Worm (Caenorhabditis elegans) whole organism, L4 larva: Measurements from ENCODE around the gene K03B4.4.
A peak's percentile ranks its signal among the peaks of the same experiment; 100 is the strongest.
"Not testable (repeated sequence)": the region's sequence is repeated elsewhere in the genome, so short reads cannot be mapped to it uniquely, and the experiment has no call there.

Experiments
- D1046.2 ChIP-seq: fragments of 200-800 bp; sonication (Bioruptor generic); IDR thresholded peaks from 2 replicates; pipeline ENCODE4 v1.3.6; 2022; ENCODE audit warnings: missing genetic modification characterization, missing compliant biosample characterization
- F26F4.8 ChIP-seq: fragments of 200-800 bp; sonication (Bioruptor generic); conservative IDR thresholded peaks from 2 replicates; pipeline ENCODE4 v1.3.6; 2022; ENCODE audit warnings: missing genetic modification characterization, missing compliant biosample characterization
- F44E2.7 ChIP-seq: fragments of 200-800 bp; sonication (Bioruptor generic); IDR thresholded peaks from 2 replicates; pipeline ENCODE4 v2.1.2; 2022; ENCODE audit warnings: missing genetic modification characterization, missing compliant biosample characterization
- T26A8.4 ChIP-seq: fragments of 200-800 bp; sonication (Bioruptor generic); IDR thresholded peaks from 2 replicates; pipeline ENCODE4 v1.3.6; 2022; ENCODE audit warnings: missing genetic modification characterization, missing compliant biosample characterization
- Y105C5A.15 ChIP-seq: fragments of 200-800 bp; sonication (Bioruptor generic); IDR thresholded peaks from 2 replicates; pipeline ENCODE4 v1.3.6; 2022; ENCODE audit warnings: missing genetic modification characterization, missing compliant biosample characterization
- Y48G9A.11 ChIP-seq: fragments of 200-800 bp; sonication (Bioruptor generic); IDR thresholded peaks from 2 replicates; pipeline ENCODE4 v1.3.6; 2022; ENCODE audit warnings: missing genetic modification reagents, missing genetic modification characterization, missing compliant biosample characterization
- Y75B8A.6 ChIP-seq: fragments of 200-800 bp; sonication (Bioruptor generic); IDR thresholded peaks from 2 replicates; pipeline ENCODE4 v1.3.6; 2022; ENCODE audit warnings: missing genetic modification reagents, missing genetic modification characterization, missing compliant biosample characterization
- ZK337.2 ChIP-seq: fragments of 200-800 bp; sonication (Bioruptor generic); IDR thresholded peaks from 2 replicates; pipeline ENCODE4 v1.3.6; 2022; ENCODE audit warnings: missing genetic modification reagents, missing genetic modification characterization, missing compliant biosample characterization
- arid-1 ChIP-seq: fragments of 200-800 bp; sonication (Bioruptor generic); conservative IDR thresholded peaks from 2 replicates; pipeline ENCODE4 v1.3.6; 2022; ENCODE audit warnings: missing genetic modification reagents, missing genetic modification characterization, missing compliant biosample characterization
- ceh-44 ChIP-seq: fragments of 200-800 bp; sonication (Bioruptor generic); IDR thresholded peaks from 2 replicates; pipeline ENCODE4 v1.3.6; 2022; ENCODE audit warnings: missing genetic modification reagents, missing genetic modification characterization, missing compliant biosample characterization
- cey-2 ChIP-seq: sonication (generic microtip); optimal IDR thresholded peaks from 3 replicates; lab custom pipeline; 2017; ENCODE audit warnings: missing genetic modification characterization, mild to moderate bottlenecking, missing compliant biosample characterization, antibody characterized with exemption, borderline replicate concordance; ENCODE audit not compliant: insufficient read depth
- ctbp-1 ChIP-seq: fragments of 200-800 bp; sonication (Bioruptor generic); IDR thresholded peaks from 2 replicates; pipeline ENCODE4 v1.3.6; 2022; ENCODE audit warnings: missing genetic modification reagents, missing genetic modification characterization, missing compliant biosample characterization
- daf-8 ChIP-seq: fragments of 200-800 bp; sonication (Bioruptor generic); IDR thresholded peaks from 2 replicates; pipeline ENCODE4 v1.3.6; 2022; ENCODE audit warnings: missing genetic modification characterization, missing compliant biosample characterization
- dmd-6 ChIP-seq: fragments of 200-800 bp; sonication (Bioruptor generic); IDR thresholded peaks from 2 replicates; pipeline ENCODE4 v1.3.6; 2022; ENCODE audit warnings: missing genetic modification reagents, missing genetic modification characterization, missing compliant biosample characterization
- dmd-8 ChIP-seq: fragments of 200-800 bp; sonication (Bioruptor generic); IDR thresholded peaks from 2 replicates; pipeline ENCODE4 v1.3.6; 2022; ENCODE audit warnings: missing genetic modification characterization, missing compliant biosample characterization
- dmd-9 ChIP-seq: fragments of 200-800 bp; sonication (Bioruptor generic); IDR thresholded peaks from 2 replicates; pipeline ENCODE4 v1.3.6; 2022; ENCODE audit warnings: missing genetic modification reagents, missing genetic modification characterization, missing compliant biosample characterization
- egl-43 ChIP-seq: fragments of 200-800 bp; sonication (Bioruptor generic); IDR thresholded peaks from 2 replicates; pipeline ENCODE4 v1.3.6; 2022; ENCODE audit warnings: missing genetic modification reagents, missing genetic modification characterization, missing compliant biosample characterization
- hlh-11 ChIP-seq: fragments of 200-800 bp; sonication (Bioruptor generic); optimal IDR thresholded peaks from 2 replicates; lab custom pipeline; 2018; ENCODE audit warnings: mild to moderate bottlenecking, missing genetic modification characterization, missing compliant biosample characterization
- lim-7 ChIP-seq: fragments of 200-800 bp; sonication (Bioruptor generic); IDR thresholded peaks from 2 replicates; pipeline ENCODE4 v1.3.6; 2022; ENCODE audit warnings: missing genetic modification characterization, missing compliant biosample characterization
- lin-29 ChIP-seq: fragments of 200-800 bp; sonication (Bioruptor generic); IDR thresholded peaks from 2 replicates; pipeline ENCODE4 v1.3.6; 2022; ENCODE audit warnings: missing genetic modification reagents, missing genetic modification characterization, missing compliant biosample characterization
- lin-38 ChIP-seq: fragments of 200-800 bp; sonication (Bioruptor generic); IDR thresholded peaks from 2 replicates; pipeline ENCODE4 v1.3.6; 2022; ENCODE audit warnings: missing genetic modification reagents, missing genetic modification characterization, missing compliant biosample characterization
- madf-5 ChIP-seq, 2 experiments: fragments of 200-800 bp; sonication (Bioruptor generic); IDR thresholded peaks; 2 replicates each; pipeline ENCODE4 v1.3.6; 2022; ENCODE audit warnings: missing compliant biosample characterization in 2 of 2, missing genetic modification characterization in 2 of 2
- madf-9 ChIP-seq: fragments of 200-800 bp; sonication (Bioruptor generic); conservative IDR thresholded peaks from 2 replicates; pipeline ENCODE4 v1.3.6; 2022; ENCODE audit warnings: missing genetic modification reagents, missing genetic modification characterization, missing compliant biosample characterization
- mdt-29 ChIP-seq: fragments of 200-800 bp; sonication (Bioruptor generic); IDR thresholded peaks from 2 replicates; pipeline ENCODE4 v1.3.6; 2022; ENCODE audit warnings: missing genetic modification reagents, missing genetic modification characterization, missing compliant biosample characterization
- nhr-237 ChIP-seq: sonication (generic microtip); optimal IDR thresholded peaks from 2 replicates; lab custom pipeline; 2017; ENCODE audit warnings: missing biosample characterization, missing genetic modification characterization
- nhr-41 ChIP-seq: fragments of 200-800 bp; sonication (Bioruptor generic); IDR thresholded peaks from 2 replicates; pipeline ENCODE4 v1.3.6; 2022; ENCODE audit warnings: missing genetic modification reagents, missing genetic modification characterization, missing compliant biosample characterization
- nhr-48 ChIP-seq: sonication (generic microtip); optimal IDR thresholded peaks from 2 replicates; lab custom pipeline; 2016; ENCODE audit warnings: mild to moderate bottlenecking, missing genetic modification characterization, missing compliant biosample characterization
- nhr-76 ChIP-seq: fragments of 150-350 bp; optimal IDR thresholded peaks from 2 replicates; lab custom pipeline; 2014; ENCODE audit warnings: missing biosample characterization, missing genetic modification characterization
- pha-4 ChIP-seq, 2 experiments: fragments of 150-350 bp in 1 of 2; fragments of 200-800 bp in 1 of 2; sonication (Bioruptor generic) in 1 of 2; IDR thresholded peaks in 1 of 2; optimal IDR thresholded peaks in 1 of 2; 2 replicates each; pipeline versions ENCODE4 v1.3.6 to Lab custom; 2014 to 2022; ENCODE audit warnings: missing genetic modification characterization in 2 of 2, missing genetic modification reagents in 2 of 2, missing biosample characterization in 1 of 2, missing compliant biosample characterization in 1 of 2
- php-3 ChIP-seq: fragments of 200-800 bp; sonication (Bioruptor generic); IDR thresholded peaks from 2 replicates; pipeline ENCODE4 v1.3.6; 2022; ENCODE audit warnings: missing genetic modification reagents, missing genetic modification characterization, missing compliant biosample characterization
- saeg-2 ChIP-seq: fragments of 200-800 bp; sonication (Bioruptor generic); IDR thresholded peaks from 2 replicates; pipeline ENCODE4 v1.3.6; 2022; ENCODE audit warnings: missing genetic modification reagents, missing genetic modification characterization, missing compliant biosample characterization
- set-16 ChIP-seq: fragments of 200-800 bp; sonication (Bioruptor generic); IDR thresholded peaks from 2 replicates; pipeline ENCODE4 v1.3.6; 2022; ENCODE audit warnings: missing genetic modification reagents, missing genetic modification characterization, missing compliant biosample characterization
- snpc-1.2 ChIP-seq: fragments of 200-800 bp; sonication (Bioruptor generic); IDR thresholded peaks from 2 replicates; pipeline ENCODE4 v1.3.6; 2022; ENCODE audit warnings: missing genetic modification reagents, missing genetic modification characterization, missing compliant biosample characterization
- tag-97 ChIP-seq: fragments of 200-800 bp; sonication (Bioruptor generic); IDR thresholded peaks from 2 replicates; pipeline ENCODE4 v1.3.6; 2022; ENCODE audit warnings: missing genetic modification characterization, missing compliant biosample characterization
- tra-1 ChIP-seq: fragments of 200-800 bp; sonication (Bioruptor generic); IDR thresholded peaks from 2 replicates; pipeline ENCODE4 v1.3.6; 2022; ENCODE audit warnings: missing genetic modification reagents, missing genetic modification characterization, missing compliant biosample characterization
- vab-7 ChIP-seq: fragments of 200-800 bp; sonication (Bioruptor generic); IDR thresholded peaks from 2 replicates; pipeline ENCODE4 v1.3.6; 2022; ENCODE audit warnings: missing genetic modification reagents, missing genetic modification characterization, missing compliant biosample characterization
- zag-1 ChIP-seq: fragments of 150-350 bp; optimal IDR thresholded peaks from 2 replicates; lab custom pipeline; 2014; ENCODE audit warnings: missing biosample characterization, missing genetic modification characterization
- zfp-3 ChIP-seq: fragments of 200-800 bp; sonication (Bioruptor generic); conservative IDR thresholded peaks from 2 replicates; pipeline ENCODE4 v1.3.6; 2022; ENCODE audit warnings: missing genetic modification reagents, missing genetic modification characterization, missing compliant biosample characterization
- ztf-11 ChIP-seq: fragments of 150-350 bp; optimal IDR thresholded peaks from 2 replicates; lab custom pipeline; 2014; ENCODE audit warnings: missing biosample characterization, missing genetic modification characterization

K03B4.4 gene

ce11 chrV:4681670-4682069, at the start of gene K03B4.4:
Gene K03B4.4, plus strand, starts transcription at chrV:4681970.
- TF ChIP-seq vab-7 (GFP tag; lab: Robert Waterston, UW) (no peak), ctbp-1 (GFP tag; lab: Robert Waterston, UW) (no peak), ztf-11 (tag; lab: Kevin White, UChicago) (no peak), lin-29 (GFP tag; lab: Robert Waterston, UW) (no peak), tag-97 (GFP tag; lab: Robert Waterston, UW) (no peak), nhr-76 (tag; lab: Kevin White, UChicago) (no peak), snpc-1.2 (GFP tag; lab: Robert Waterston, UW) (no peak), hlh-11 (tag; lab: Kevin White, UChicago) (no peak), nhr-48 (tag; lab: Kevin White, UChicago) (no peak), nhr-237 (no peak), cey-2 (no peak), zag-1 (tag; lab: Kevin White, UChicago) (no peak)
- TF ChIP-seq, all 104 proteins: peak for 0

- peak; percentile 70 for TF ChIP-seq arid-1 (GFP tag; lab: Robert Waterston, UW)
- TF ChIP-seq mdt-29 (GFP tag; lab: Robert Waterston, UW), result 0 out of 2 replicates have a peak, but pooled peaks have one; percentile 28
- peak; percentile 87; the same call in 1 of the 2 replicates for TF ChIP-seq F44E2.7 (GFP tag; lab: Robert Waterston, UW)
- peak; percentile 96 for TF ChIP-seq dmd-8
- TF ChIP-seq madf-5 (GFP tag; IDR thresholded peaks at IDR 0.05; lab: Robert Waterston, UW), result peak; percentile 44 to 89; a peak in 3 of 4 replicates
- TF ChIP-seq lin-38, result peak; percentile 77
- 0 out of 2 replicates have a peak, but pooled peaks have one; percentile 29 for TF ChIP-seq daf-8
- TF ChIP-seq snpc-1.2 (GFP tag; lab: Robert Waterston, UW), result peak; percentile 82
- peak; percentile 80 for TF ChIP-seq lim-7 (GFP tag; lab: Robert Waterston, UW)
- TF ChIP-seq vab-7 (GFP tag; lab: Robert Waterston, UW), result peak; percentile 79
- TF ChIP-seq egl-43 (GFP tag; lab: Robert Waterston, UW), result peak; percentile 95
- peak; percentile 64; the same call in 1 of the 2 replicates for TF ChIP-seq ZK337.2
- 0 out of 2 replicates have a peak, but pooled peaks have one; percentile 5 for TF ChIP-seq dmd-9 (GFP tag; lab: Robert Waterston, UW)
- TF ChIP-seq T26A8.4, result 0 out of 2 replicates have a peak, but pooled peaks have one; percentile 22
- TF ChIP-seq D1046.2 (GFP tag; lab: Robert Waterston, UW), result 0 out of 2 replicates have a peak, but pooled peaks have one; percentile 29
- TF ChIP-seq set-16 (GFP tag; lab: Robert Waterston, UW), result peak; percentile 58
- peak; percentile 79 for TF ChIP-seq pha-4 (GFP tag; IDR thresholded peaks at IDR 0.05; lab: Robert Waterston, UW)
- TF ChIP-seq pha-4 (tag; optimal IDR thresholded peaks at IDR 0.05; lab: Kevin White, UChicago), result not testable (repeated sequence)
- peak; percentile 64; the same call in 1 of the 2 replicates for TF ChIP-seq nhr-41 (GFP tag; lab: Robert Waterston, UW)
- peak; percentile 55; the same call in 1 of the 2 replicates for TF ChIP-seq saeg-2
- TF ChIP-seq php-3 (GFP tag; lab: Robert Waterston, UW), result peak; percentile 50; the same call in 1 of the 2 replicates
- peak; percentile 54 for TF ChIP-seq Y48G9A.11 (GFP tag; lab: Robert Waterston, UW)
- 0 out of 2 replicates have a peak, but pooled peaks have one; percentile 42 for TF ChIP-seq ctbp-1 (GFP tag; lab: Robert Waterston, UW)
- TF ChIP-seq dmd-6 (GFP tag; lab: Robert Waterston, UW), result 0 out of 2 replicates have a peak, but pooled peaks have one; percentile 16
- TF ChIP-seq F26F4.8, result peak; percentile 90; the same call in 1 of the 2 replicates
- peak; percentile 58; the same call in 1 of the 2 replicates for TF ChIP-seq madf-9 (GFP tag; lab: Robert Waterston, UW)
- TF ChIP-seq Y105C5A.15 (GFP tag; lab: Robert Waterston, UW), result peak; percentile 83; the same call in 1 of the 2 replicates
- 0 out of 2 replicates have a peak, but pooled peaks have one; percentile 21 for TF ChIP-seq zfp-3 (GFP tag; lab: Robert Waterston, UW)
- 0 out of 2 replicates have a peak, but pooled peaks have one; percentile 32 for TF ChIP-seq Y75B8A.6 (GFP tag; lab: Robert Waterston, UW)
- 0 out of 2 replicates have a peak, but pooled peaks have one; percentile 51 for TF ChIP-seq tra-1 (GFP tag; lab: Robert Waterston, UW)
- TF ChIP-seq ceh-44, result peak; percentile 78
Measured at ce11 chrV:4632808-4633207, 49.0 kb upstream of the K03B4.4 start.
